Fruit fly (Drosophila melanogaster) whole organism, embryonic: Measurements from ENCODE around the gene CG7465.

Experiments
- Adf1 ChIP-seq: fragments of 200-800 bp; sonication (Bioruptor generic); IDR thresholded peaks from 2 replicates; pipeline ENCODE4 v1.3.6; 2022; ENCODE audit warnings: missing biosample characterization, missing genetic modification characterization
- BtbVII ChIP-seq: fragments of 200-800 bp; sonication (Bioruptor generic); optimal IDR thresholded peaks from 3 replicates; lab custom pipeline; 2017; ENCODE audit warnings: missing biosample characterization, mild to moderate bottlenecking, missing genetic modification characterization
- CG10274 ChIP-seq: fragments of 200-800 bp; sonication (Bioruptor generic); optimal IDR thresholded peaks from 3 replicates; lab custom pipeline; 2017; ENCODE audit warnings: missing biosample characterization, mild to moderate bottlenecking, missing genetic modification characterization
- CG10565 ChIP-seq: fragments of 200-800 bp; sonication (Bioruptor generic); optimal IDR thresholded peaks from 3 replicates; lab custom pipeline; 2016; ENCODE audit warnings: missing biosample characterization, mild to moderate bottlenecking, missing genetic modification characterization
- CG11093 ChIP-seq: fragments of 200-800 bp; sonication (Bioruptor generic); IDR thresholded peaks from 3 replicates; pipeline ENCODE4 v1.3.6; 2022; ENCODE audit warnings: missing biosample characterization, missing genetic modification characterization
- CG11695 ChIP-seq: fragments of 200-800 bp; sonication (Bioruptor generic); IDR thresholded peaks from 3 replicates; pipeline ENCODE4 v1.3.6; 2022; ENCODE audit warnings: missing biosample characterization, missing genetic modification characterization
- CG1233 ChIP-seq: fragments of 200-800 bp; sonication (Bioruptor generic); optimal IDR thresholded peaks from 4 replicates; lab custom pipeline; 2018; ENCODE audit warnings: missing biosample characterization, mild to moderate bottlenecking, missing genetic modification characterization
- CG13123 ChIP-seq: fragments of 200-800 bp; sonication (Bioruptor generic); optimal IDR thresholded peaks from 2 replicates; lab custom pipeline; 2016; ENCODE audit warnings: missing biosample characterization, missing genetic modification characterization
- CG13287 ChIP-seq: fragments of 200-800 bp; sonication (Bioruptor generic); IDR thresholded peaks from 2 replicates; pipeline ENCODE4 v1.3.6; 2022; ENCODE audit warnings: missing biosample characterization, missing genetic modification characterization; ENCODE audit not compliant: partially characterized antibody
- CG14965 ChIP-seq: fragments of 200-800 bp; sonication (Bioruptor generic); optimal IDR thresholded peaks from 2 replicates; lab custom pipeline; 2016; ENCODE audit warnings: missing biosample characterization, missing genetic modification characterization, borderline replicate concordance
- CG1603 ChIP-seq: fragments of 200-800 bp; sonication (Bioruptor generic); optimal IDR thresholded peaks from 2 replicates; lab custom pipeline; 2019; ENCODE audit warnings: missing biosample characterization, mild to moderate bottlenecking, missing genetic modification characterization, moderate library complexity
- CG2889 ChIP-seq: fragments of 200-800 bp; sonication (Bioruptor generic); IDR thresholded peaks from 3 replicates; pipeline ENCODE4 v1.3.6; 2022; ENCODE audit warnings: missing biosample characterization, missing genetic modification characterization
- CG32532 ChIP-seq: fragments of 200-800 bp; sonication (Bioruptor generic); IDR thresholded peaks from 2 replicates; pipeline ENCODE4 v1.3.6; 2022; ENCODE audit warnings: missing biosample characterization, missing genetic modification characterization
- CG5245 ChIP-seq: fragments of 200-800 bp; sonication (Bioruptor generic); optimal IDR thresholded peaks from 3 replicates; lab custom pipeline; 2016; ENCODE audit warnings: missing biosample characterization, missing genetic modification characterization
- CG6791 ChIP-seq: fragments of 200-800 bp; sonication (Bioruptor generic); IDR thresholded peaks from 3 replicates; pipeline ENCODE4 v1.3.6; 2022; ENCODE audit warnings: missing biosample characterization, missing genetic modification characterization; ENCODE audit not compliant: partially characterized antibody
- CG8924 ChIP-seq: fragments of 200-800 bp; optimal IDR thresholded peaks from 3 replicates; lab custom pipeline; 2019; ENCODE audit warnings: missing biosample characterization, mild to moderate bottlenecking, missing genetic modification characterization, moderate library complexity
- CG9797 ChIP-seq: fragments of 200-800 bp; sonication (Bioruptor generic); optimal IDR thresholded peaks from 3 replicates; lab custom pipeline; 2018; ENCODE audit warnings: missing biosample characterization, mild to moderate bottlenecking, missing genetic modification characterization
- Camta ChIP-seq: fragments of 200-800 bp; sonication (Bioruptor generic); optimal IDR thresholded peaks from 2 replicates; lab custom pipeline; 2016; ENCODE audit warnings: missing biosample characterization, missing genetic modification characterization
- Dek ChIP-seq: fragments of 200-800 bp; sonication (Bioruptor generic); optimal IDR thresholded peaks from 3 replicates; lab custom pipeline; 2019; ENCODE audit warnings: missing biosample characterization, mild to moderate bottlenecking, missing genetic modification characterization, moderate library complexity
- Doc3 ChIP-seq: fragments of 200-800 bp; sonication (Bioruptor generic); IDR thresholded peaks from 3 replicates; pipeline ENCODE4 v1.3.6; 2022; ENCODE audit warnings: missing biosample characterization, missing genetic modification characterization; ENCODE audit not compliant: partially characterized antibody
- E2f1 ChIP-seq: fragments of 200-800 bp; sonication (Bioruptor generic); IDR thresholded peaks from 2 replicates; pipeline ENCODE4 v1.3.6; 2022; ENCODE audit warnings: missing biosample characterization, missing genetic modification characterization
- Fer1 ChIP-seq: fragments of 200-800 bp; sonication (Bioruptor generic); optimal IDR thresholded peaks from 2 replicates; lab custom pipeline; 2017; ENCODE audit warnings: missing biosample characterization, mild to moderate bottlenecking, missing genetic modification characterization
- HLH54F ChIP-seq: fragments of 200-800 bp; sonication (Bioruptor generic); optimal IDR thresholded peaks from 3 replicates; lab custom pipeline; 2016; ENCODE audit warnings: missing biosample characterization, missing genetic modification characterization
- Hr51 ChIP-seq, 2 experiments: fragments of 200-800 bp; sonication (Bioruptor generic); optimal IDR thresholded peaks; 2 replicates in 1 of 2; 3 replicates in 1 of 2; lab custom pipeline; 2016 to 2018; ENCODE audit warnings: missing biosample characterization in 2 of 2, missing genetic modification characterization in 2 of 2, mild to moderate bottlenecking in 1 of 2, moderate library complexity in 1 of 2
- MBD-R2 ChIP-seq: fragments of 200-800 bp; sonication (Bioruptor generic); IDR thresholded peaks from 2 replicates; pipeline ENCODE4 v1.3.6; 2022; ENCODE audit warnings: missing biosample characterization, missing genetic modification characterization
- MESR4 ChIP-seq: fragments of 200-800 bp; sonication (Bioruptor generic); optimal IDR thresholded peaks from 2 replicates; lab custom pipeline; 2018; ENCODE audit warnings: missing biosample characterization, mild to moderate bottlenecking, missing genetic modification characterization, moderate library complexity
- Oli ChIP-seq: fragments of 200-800 bp; sonication (Bioruptor generic); optimal IDR thresholded peaks from 2 replicates; lab custom pipeline; 2018; ENCODE audit warnings: missing biosample characterization, mild to moderate bottlenecking, missing genetic modification characterization, moderate library complexity
- Optix ChIP-seq: fragments of 200-800 bp; sonication (Bioruptor generic); IDR thresholded peaks from 3 replicates; pipeline ENCODE4 v1.3.6; 2022; ENCODE audit warnings: missing biosample characterization, missing genetic modification characterization
- Xbp1 ChIP-seq: fragments of 200-800 bp; sonication (Bioruptor generic); optimal IDR thresholded peaks from 3 replicates; lab custom pipeline; 2016; ENCODE audit warnings: missing biosample characterization, mild to moderate bottlenecking, missing genetic modification characterization
- chinmo ChIP-seq: fragments of 200-800 bp; sonication (Bioruptor generic); IDR thresholded peaks from 4 replicates; pipeline ENCODE4 v1.3.6; 2022; ENCODE audit warnings: missing biosample characterization, missing genetic modification characterization; ENCODE audit not compliant: partially characterized antibody
- ci ChIP-seq: fragments of 200-800 bp; sonication (Bioruptor generic); IDR thresholded peaks from 3 replicates; pipeline ENCODE4 v1.3.6; 2022; ENCODE audit warnings: missing biosample characterization, missing genetic modification characterization
- corto ChIP-seq: fragments of 200-800 bp; sonication (Bioruptor generic); optimal IDR thresholded peaks from 2 replicates; lab custom pipeline; 2016; ENCODE audit warnings: missing biosample characterization, mild to moderate bottlenecking, missing genetic modification characterization, moderate library complexity
- croc ChIP-seq: fragments of 200-800 bp; sonication (Bioruptor generic); conservative IDR thresholded peaks from 3 replicates; pipeline ENCODE4 v1.3.6; 2022; ENCODE audit warnings: missing biosample characterization, missing genetic modification characterization
- cwo ChIP-seq: fragments of 200-800 bp; sonication (Bioruptor generic); optimal IDR thresholded peaks from 3 replicates; lab custom pipeline; 2017; ENCODE audit warnings: missing biosample characterization, missing genetic modification characterization, mild to moderate bottlenecking, moderate library complexity, missing genetic modification reagents
- dan ChIP-seq: fragments of 200-800 bp; sonication (Bioruptor generic); IDR thresholded peaks from 2 replicates; pipeline ENCODE4 v1.3.6; 2022; ENCODE audit warnings: missing biosample characterization, missing genetic modification characterization
- dmrt99B ChIP-seq: fragments of 200-800 bp; sonication (Bioruptor generic); optimal IDR thresholded peaks from 2 replicates; lab custom pipeline; 2018; ENCODE audit warnings: missing biosample characterization, mild to moderate bottlenecking, missing genetic modification characterization, moderate library complexity
- dpn ChIP-seq, 2 experiments: fragments of 200-800 bp; sonication (Bioruptor generic); optimal IDR thresholded peaks; 3 replicates each; lab custom pipeline; 2016; ENCODE audit warnings: missing biosample characterization in 2 of 2, missing genetic modification characterization in 2 of 2
- emc ChIP-seq: fragments of 200-800 bp; sonication (Bioruptor generic); optimal IDR thresholded peaks from 2 replicates; lab custom pipeline; 2016; ENCODE audit warnings: missing biosample characterization, missing genetic modification characterization
- fd96Cb ChIP-seq: fragments of 200-800 bp; sonication (Bioruptor generic); optimal IDR thresholded peaks from 2 replicates; lab custom pipeline; 2018; ENCODE audit warnings: missing biosample characterization, mild to moderate bottlenecking, missing genetic modification characterization, moderate library complexity
- ftz-f1 ChIP-seq: fragments of 200-800 bp; sonication (Bioruptor generic); optimal IDR thresholded peaks from 2 replicates; lab custom pipeline; 2016; ENCODE audit warnings: missing biosample characterization, missing genetic modification characterization
- hbn ChIP-seq: fragments of 200-800 bp; sonication (Bioruptor generic); IDR thresholded peaks from 2 replicates; pipeline ENCODE4 v1.3.6; 2022; ENCODE audit warnings: missing biosample characterization, missing genetic modification characterization; ENCODE audit not compliant: partially characterized antibody
- lov ChIP-seq, 2 experiments: fragments of 200-800 bp in 1 of 2; fragments of >200 bp in 1 of 2; sonication (Bioruptor generic) in 1 of 2; IDR thresholded peaks in 1 of 2; optimal IDR thresholded peaks in 1 of 2; 2 replicates in 1 of 2; 3 replicates in 1 of 2; pipeline versions ENCODE4 v1.3.6 to Lab custom; 2017 to 2022; ENCODE audit warnings: missing biosample characterization in 1 of 2, missing genetic modification characterization in 1 of 2
- prd ChIP-seq, 3 experiments: fragments of >200 bp in 2 of 3; fragments of 200-800 bp in 1 of 3; sonication (Bioruptor generic) in 1 of 3; optimal IDR thresholded peaks in 2 of 3; IDR thresholded peaks in 1 of 3; 2 replicates in 2 of 3; 3 replicates in 1 of 3; pipeline versions ENCODE4 v1.3.6 to Lab custom; 2017 to 2022; ENCODE audit warnings: missing biosample characterization in 1 of 3, missing genetic modification characterization in 1 of 3
- sisA ChIP-seq: fragments of 200-800 bp; sonication (Bioruptor generic); IDR thresholded peaks from 2 replicates; pipeline ENCODE4 v1.3.6; 2022; ENCODE audit warnings: missing biosample characterization, missing genetic modification characterization
- slp2 ChIP-seq: fragments of 200-800 bp; sonication (Bioruptor generic); optimal IDR thresholded peaks from 2 replicates; lab custom pipeline; 2016; ENCODE audit warnings: missing biosample characterization, missing genetic modification characterization
- sqz ChIP-seq: fragments of 200-800 bp; sonication (Bioruptor generic); optimal IDR thresholded peaks from 3 replicates; lab custom pipeline; 2018; ENCODE audit warnings: missing biosample characterization, mild to moderate bottlenecking, missing genetic modification characterization
- sug ChIP-seq: fragments of 200-800 bp; optimal IDR thresholded peaks from 2 replicates; lab custom pipeline; 2019; ENCODE audit warnings: missing biosample characterization, mild to moderate bottlenecking, missing genetic modification characterization, moderate library complexity
- zfh2 ChIP-seq: fragments of 200-800 bp; sonication (Bioruptor generic); optimal IDR thresholded peaks from 2 replicates; lab custom pipeline; 2016; ENCODE audit warnings: missing biosample characterization, missing genetic modification characterization

Gene CG7465

dm6 chr3L:4461454-4462045 is 18.5 kb upstream of the CG7465 start, which contains the start of gene CG15023 (continued):
- TF ChIP-seq dmrt99B (peak; percentile 34), CG13123 (GFP tag; lab: Kevin White, UChicago) (no peak), zfh2 (GFP tag; lab: Kevin White, UChicago) (no peak), CG10274 (GFP tag; lab: Kevin White, UChicago) (no peak), Optix (GFP tag; lab: Robert Waterston, UW) (no peak), croc (GFP tag; lab: Robert Waterston, UW) (no peak), CG13287 (GFP tag; lab: Robert Waterston, UW) (no peak), CG11695 (peak; percentile 53; the same call in 1 of the 3 replicates), CG1233 (GFP tag; lab: Kevin White, UChicago) (no peak), fd96Cb (tag; lab: Kevin White, UChicago) (no peak), hbn (GFP tag; lab: Robert Waterston, UW) (no peak), chinmo (0 out of 4 replicates have a peak, but pooled peaks have one; percentile 39), CG9797 (GFP tag; lab: Kevin White, UChicago) (no peak), CG10565 (GFP tag; lab: Kevin White, UChicago) (no peak), dpn (GFP tag; optimal IDR thresholded peaks at IDR 0.05; lab: Kevin White, UChicago) (peak in 1 of 2 experiments; percentile 6), HLH54F (GFP tag; lab: Kevin White, UChicago) (no peak), dan (GFP tag; lab: Robert Waterston, UW) (no peak), Camta (GFP tag; lab: Kevin White, UChicago) (no peak), MBD-R2 (GFP tag; lab: Robert Waterston, UW) (peak; percentile 31; the same call in 1 of the 2 replicates), CG2889 (GFP tag; lab: Robert Waterston, UW) (0 out of 3 replicates have a peak, but pooled peaks have one; percentile 31), E2f1 (GFP tag; lab: Robert Waterston, UW) (0 out of 2 replicates have a peak, but pooled peaks have one; percentile 17), lov (optimal IDR thresholded peaks at IDR 0.05; lab: Kevin White, UChicago) (no peak), lov (GFP tag; IDR thresholded peaks at IDR 0.05; lab: Robert Waterston, UW) (no peak), sug (tag; lab: Kevin White, UChicago) (no peak), Fer1 (GFP tag; lab: Kevin White, UChicago) (peak; percentile 45), Dek (tag; lab: Kevin White, UChicago) (no peak), emc (GFP tag; lab: Kevin White, UChicago) (no peak), CG6791 (no peak), CG8924 (tag; lab: Kevin White, UChicago) (peak; percentile 19), ftz-f1 (no peak), Oli (tag; lab: Kevin White, UChicago) (peak; percentile 43), Hr51 (GFP tag; optimal IDR thresholded peaks at IDR 0.05; lab: Kevin White, UChicago) (peak in 1 of 2 experiments; percentile 48), BtbVII (GFP tag; lab: Kevin White, UChicago) (peak; percentile 38), ci (GFP tag; lab: Robert Waterston, UW) (0 out of 3 replicates have a peak, but pooled peaks have one; percentile 36), sqz (GFP tag; lab: Kevin White, UChicago) (no peak), sisA (GFP tag; lab: Robert Waterston, UW) (no peak), prd (optimal IDR thresholded peaks at IDR 0.05; lab: Kevin White, UChicago) (no peak), prd (GFP tag; IDR thresholded peaks at IDR 0.05; lab: Robert Waterston, UW) (0 out of 3 replicates have a peak, but pooled peaks have one; percentile 21), CG32532 (GFP tag; lab: Robert Waterston, UW) (no peak), CG14965 (no peak), CG11093 (GFP tag; lab: Robert Waterston, UW) (no peak), slp2 (no peak), CG5245 (GFP tag; lab: Kevin White, UChicago) (no peak), CG1603 (tag; lab: Kevin White, UChicago) (peak; percentile 2), Doc3 (GFP tag; lab: Robert Waterston, UW) (no peak), corto (GFP tag; lab: Kevin White, UChicago) (no peak), cwo (GFP tag; lab: Kevin White, UChicago) (no peak), Adf1 (no peak; the same call in 1 of the 2 replicates), Xbp1 (GFP tag; lab: Kevin White, UChicago) (peak; percentile 0), MESR4 (GFP tag; lab: Kevin White, UChicago) (no peak)
